Fruit fly (Drosophila melanogaster): ENCODE data around the gene CG5746.
A peak's percentile ranks its signal among the peaks of the same experiment; 100 is the strongest.

The CG5746 gene

dm6 chr3R:24295556-24296465 is 52.8 kb downstream of the CG5746 start (continued):
- TF ChIP-seq CG12391 (tag; optimal IDR thresholded peaks at IDR 0.05) (peak; percentile 80), CG8089 (GFP tag; optimal IDR thresholded peaks at IDR 0.05) (peak; percentile 55), sob (GFP tag; IDR thresholded peaks at IDR 0.05) (peak; percentile 80), CG8290 (GFP tag; optimal IDR thresholded peaks at IDR 0.05) (peak; percentile 56), CG8290 (tag; optimal IDR thresholded peaks at IDR 0.05) (peak in 1 of 2 experiments; percentile 95), H15 (GFP tag; IDR thresholded peaks at IDR 0.05) (peak; percentile 68; the same call in 2 of the 3 replicates), CG30403 (GFP tag; optimal IDR thresholded peaks at IDR 0.05) (peak; percentile 84), CG15601 (tag; optimal IDR thresholded peaks at IDR 0.05) (peak; percentile 60), jing (GFP tag; optimal IDR thresholded peaks at IDR 0.05) (peak; percentile 45), Dfd (GFP tag; optimal IDR thresholded peaks at IDR 0.05) (no peak), CG13775 (GFP tag; optimal IDR thresholded peaks at IDR 0.05) (peak; percentile 77), otp (GFP tag; IDR thresholded peaks at IDR 0.05) (peak; percentile 78; the same call in 2 of the 3 replicates), ftz-f1 (GFP tag; optimal IDR thresholded peaks at IDR 0.05) (no peak), Asciz (GFP tag; optimal IDR thresholded peaks at IDR 0.05) (peak; percentile 52), zf30C (GFP tag; optimal IDR thresholded peaks at IDR 0.05) (no peak), ap (GFP tag; IDR thresholded peaks at IDR 0.05) (peak; percentile 65; the same call in 1 of the 2 replicates), CG9817 (tag; optimal IDR thresholded peaks at IDR 0.05) (peak; percentile 83), cwo (GFP tag; optimal IDR thresholded peaks at IDR 0.05) (no peak), tio (GFP tag; optimal IDR thresholded peaks at IDR 0.05) (peak; percentile 76), Xrp1 (GFP tag; IDR thresholded peaks at IDR 0.05) (peak; percentile 86), klu (GFP tag; IDR thresholded peaks at IDR 0.05) (peak; percentile 68), HmgD (GFP tag; optimal IDR thresholded peaks at IDR 0.05) (no peak), sisA (GFP tag; IDR thresholded peaks at IDR 0.05) (peak; percentile 67), unc-4 (GFP tag; IDR thresholded peaks at IDR 0.05; ENCODE audit: partially characterized antibody) (no peak), CG11247 (GFP tag; IDR thresholded peaks at IDR 0.05) (peak; percentile 75), maf-S (GFP tag; optimal IDR thresholded peaks at IDR 0.05) (peak; percentile 74), Sox102F (GFP tag; optimal IDR thresholded peaks at IDR 0.05) (peak; percentile 74), Dip2 (GFP tag; IDR thresholded peaks at IDR 0.05) (no peak), Bgb (GFP tag; IDR thresholded peaks at IDR 0.05; ENCODE audit: partially characterized antibody) (no peak), CG18599 (GFP tag; optimal IDR thresholded peaks at IDR 0.05) (peak; percentile 82), tx (GFP tag; optimal IDR thresholded peaks at IDR 0.05) (peak; percentile 42), bigmax (GFP tag; optimal IDR thresholded peaks at IDR 0.05) (no peak), CG18262 (tag; optimal IDR thresholded peaks at IDR 0.05) (peak; percentile 81), ase (GFP tag; IDR thresholded peaks at IDR 0.05) (peak; percentile 68; the same call in 2 of the 3 replicates), CG4820 (GFP tag; optimal IDR thresholded peaks at IDR 0.05) (peak; percentile 77), so (GFP tag; IDR thresholded peaks at IDR 0.05) (peak; percentile 87), CG9437 (GFP tag; optimal IDR thresholded peaks at IDR 0.05) (peak; percentile 49), Max (GFP tag; optimal IDR thresholded peaks at IDR 0.05) (peak; percentile 50), CG1792 (GFP tag; optimal IDR thresholded peaks at IDR 0.05) (peak; percentile 60), zfh1 (GFP tag; IDR thresholded peaks at IDR 0.05) (peak; percentile 88), Eip74EF (GFP tag; optimal IDR thresholded peaks at IDR 0.05) (peak in 1 of 2 experiments; percentile 63), Atf-2 (GFP tag; optimal IDR thresholded peaks at IDR 0.05) (peak; percentile 73), CG2678 (tag; optimal IDR thresholded peaks at IDR 0.05) (no peak), pfk (GFP tag; optimal IDR thresholded peaks at IDR 0.05) (no peak), CG13424 (tag; optimal IDR thresholded peaks at IDR 0.05) (peak; percentile 83), sens (GFP tag) (peak; percentile 96), eyg (GFP tag; optimal IDR thresholded peaks at IDR 0.05) (peak; percentile 32), Ada2b (GFP tag; IDR thresholded peaks at IDR 0.05) (peak; percentile 87), CG1024 (GFP tag; IDR thresholded peaks at IDR 0.05) (no peak)
